Worm (Caenorhabditis elegans) whole organism, young adult: Measurements from ENCODE around the gene C45G9.12.
A peak's percentile ranks its signal among the peaks of the same experiment; 100 is the strongest.

ENCODE experiments used
- B0336.3 ChIP-seq: fragments of 200-800 bp; sonication (Bioruptor generic); IDR thresholded peaks from 2 replicates; pipeline ENCODE4 v1.3.6; 2022; ENCODE audit warnings: missing genetic modification characterization, missing compliant biosample characterization
- C17E4.6 ChIP-seq: fragments of 200-800 bp; sonication (Bioruptor generic); IDR thresholded peaks from 2 replicates; pipeline ENCODE4 v1.3.6; 2022; ENCODE audit warnings: missing genetic modification reagents, missing genetic modification characterization, missing compliant biosample characterization
- F10E7.11 ChIP-seq: sonication (generic microtip); optimal IDR thresholded peaks from 2 replicates; lab custom pipeline; 2017; ENCODE audit warnings: mild to moderate bottlenecking, missing genetic modification characterization, moderate library complexity, missing compliant biosample characterization
- F22D6.2 ChIP-seq: sonication (generic microtip); optimal IDR thresholded peaks from 2 replicates; lab custom pipeline; 2016; ENCODE audit warnings: mild to moderate bottlenecking, missing genetic modification characterization, missing compliant biosample characterization
- F23B12.7 ChIP-seq: sonication (generic microtip); optimal IDR thresholded peaks from 2 replicates; lab custom pipeline; 2017; ENCODE audit warnings: missing genetic modification characterization, mild to moderate bottlenecking, missing compliant biosample characterization, antibody characterized with exemption, moderate library complexity; ENCODE audit not compliant: insufficient read depth
- F49E8.2 ChIP-seq: sonication (generic microtip); optimal IDR thresholded peaks from 3 replicates; lab custom pipeline; 2017; ENCODE audit warnings: missing genetic modification characterization, mild to moderate bottlenecking, missing compliant biosample characterization, antibody characterized with exemption, moderate library complexity; ENCODE audit not compliant: insufficient read depth
- F55B11.4 ChIP-seq: sonication (generic microtip); optimal IDR thresholded peaks from 2 replicates; lab custom pipeline; 2016; ENCODE audit warnings: missing compliant biosample characterization, missing genetic modification characterization, borderline replicate concordance; ENCODE audit not compliant: insufficient read depth
- F57C9.4 ChIP-seq: sonication (generic microtip); optimal IDR thresholded peaks from 2 replicates; lab custom pipeline; 2017; ENCODE audit warnings: mild to moderate bottlenecking, missing genetic modification characterization, missing compliant biosample characterization
- K11D2.4 ChIP-seq: fragments of 200-800 bp; sonication (Bioruptor generic); IDR thresholded peaks from 2 replicates; pipeline ENCODE4 v1.3.6; 2022; ENCODE audit warnings: missing genetic modification reagents, missing genetic modification characterization, missing compliant biosample characterization
- T26A5.8 ChIP-seq: sonication (generic microtip); optimal IDR thresholded peaks from 2 replicates; lab custom pipeline; 2016; ENCODE audit warnings: missing genetic modification characterization, missing compliant biosample characterization
- Y53F4B.3 ChIP-seq: fragments of 200-800 bp; sonication (Bioruptor generic); IDR thresholded peaks from 2 replicates; pipeline ENCODE4 v1.3.6; 2022; ENCODE audit warnings: missing genetic modification reagents, missing genetic modification characterization, missing compliant biosample characterization
- Y56A3A.18 ChIP-seq: fragments of 200-800 bp; sonication (Bioruptor generic); IDR thresholded peaks from 2 replicates; pipeline ENCODE4 v1.3.6; 2022; ENCODE audit warnings: missing genetic modification reagents, missing genetic modification characterization, missing compliant biosample characterization
- Y67H2A.10 ChIP-seq: fragments of 200-800 bp; sonication (Bioruptor generic); conservative IDR thresholded peaks from 2 replicates; pipeline ENCODE4 v1.3.6; 2022; ENCODE audit warnings: missing genetic modification reagents, missing genetic modification characterization, missing compliant biosample characterization
- Y79H2A.3 ChIP-seq: fragments of 200-800 bp; sonication (Bioruptor generic); conservative IDR thresholded peaks from 2 replicates; pipeline ENCODE4 v1.3.6; 2022; ENCODE audit warnings: missing genetic modification reagents, missing genetic modification characterization, missing compliant biosample characterization
- attf-3 ChIP-seq: fragments of 200-800 bp; sonication (Bioruptor generic); conservative IDR thresholded peaks from 2 replicates; pipeline ENCODE4 v1.3.6; 2022; ENCODE audit warnings: missing genetic modification reagents, missing genetic modification characterization, missing compliant biosample characterization
- attf-5 ChIP-seq: fragments of 200-800 bp; sonication (Bioruptor generic); optimal IDR thresholded peaks from 2 replicates; lab custom pipeline; 2018; ENCODE audit warnings: mild to moderate bottlenecking, missing genetic modification characterization, missing compliant biosample characterization
- bed-1 ChIP-seq: fragments of 200-800 bp; sonication (Bioruptor generic); IDR thresholded peaks from 2 replicates; pipeline ENCODE4 v1.3.6; 2022; ENCODE audit warnings: missing genetic modification reagents, missing genetic modification characterization, missing compliant biosample characterization
- cebp-2 ChIP-seq: fragments of 200-800 bp; sonication (Bioruptor generic); IDR thresholded peaks from 2 replicates; pipeline ENCODE4 v1.3.6; 2022; ENCODE audit warnings: missing genetic modification characterization, missing compliant biosample characterization
- ceh-40 ChIP-seq: fragments of 200-800 bp; sonication (Bioruptor generic); IDR thresholded peaks from 2 replicates; pipeline ENCODE4 v1.3.6; 2022; ENCODE audit warnings: missing genetic modification characterization, missing compliant biosample characterization
- ceh-79 ChIP-seq: sonication (generic microtip); optimal IDR thresholded peaks from 2 replicates; lab custom pipeline; 2017; ENCODE audit warnings: mild to moderate bottlenecking, missing genetic modification characterization, missing compliant biosample characterization
- die-1 ChIP-seq: sonication (generic microtip); optimal IDR thresholded peaks from 2 replicates; lab custom pipeline; 2016; ENCODE audit warnings: missing genotype, mild to moderate bottlenecking, missing genetic modification characterization, missing compliant biosample characterization
- dox-1 ChIP-seq: fragments of 200-800 bp; sonication (Bioruptor generic); IDR thresholded peaks from 2 replicates; pipeline ENCODE4 v1.3.6; 2022; ENCODE audit warnings: missing genetic modification reagents, missing genetic modification characterization, missing compliant biosample characterization
- dpff-1 ChIP-seq: sonication (generic microtip); optimal IDR thresholded peaks from 2 replicates; lab custom pipeline; 2017; ENCODE audit warnings: mild to moderate bottlenecking, missing genetic modification characterization, missing compliant biosample characterization
- ets-4 ChIP-seq: fragments of 200-800 bp; sonication (Bioruptor generic); optimal IDR thresholded peaks from 2 replicates; lab custom pipeline; 2018; ENCODE audit warnings: mild to moderate bottlenecking, missing genetic modification characterization, missing compliant biosample characterization
- fkh-3 ChIP-seq: sonication (generic microtip); optimal IDR thresholded peaks from 2 replicates; lab custom pipeline; 2016; ENCODE audit warnings: mild to moderate bottlenecking, missing genetic modification characterization, missing compliant biosample characterization
- gei-17 ChIP-seq: fragments of 200-800 bp; sonication (Bioruptor generic); optimal IDR thresholded peaks from 2 replicates; lab custom pipeline; 2018; ENCODE audit warnings: mild to moderate bottlenecking, missing genetic modification characterization, missing compliant biosample characterization
- hlh-12 ChIP-seq: sonication (generic microtip); optimal IDR thresholded peaks from 2 replicates; lab custom pipeline; 2016; ENCODE audit warnings: missing genetic modification characterization, missing compliant biosample characterization
- hlh-26 ChIP-seq: fragments of 200-800 bp; sonication (Bioruptor generic); conservative IDR thresholded peaks from 2 replicates; pipeline ENCODE4 v1.3.6; 2022; ENCODE audit warnings: missing genetic modification reagents, missing genetic modification characterization, missing compliant biosample characterization
- hrde-1 ChIP-seq: sonication (generic microtip); optimal IDR thresholded peaks from 2 replicates; lab custom pipeline; 2016; ENCODE audit warnings: missing genetic modification characterization, mild to moderate bottlenecking, missing compliant biosample characterization, moderate library complexity, missing genotype, missing genetic modification reagents, borderline replicate concordance
- let-526 ChIP-seq: fragments of 200-800 bp; sonication (Bioruptor generic); IDR thresholded peaks from 2 replicates; pipeline ENCODE4 v1.3.6; 2022; ENCODE audit warnings: missing genetic modification reagents, missing genetic modification characterization, missing compliant biosample characterization
- lin-26 ChIP-seq: fragments of 200-800 bp; sonication (Bioruptor generic); IDR thresholded peaks from 2 replicates; pipeline ENCODE4 v1.3.6; 2022; ENCODE audit warnings: missing genetic modification reagents, missing genetic modification characterization, missing compliant biosample characterization
- lin-40 ChIP-seq: sonication (generic microtip); optimal IDR thresholded peaks from 2 replicates; lab custom pipeline; 2016; ENCODE audit warnings: missing genetic modification characterization, mild to moderate bottlenecking, missing compliant biosample characterization, missing genotype, missing genetic modification reagents
- lin-54 ChIP-seq: fragments of 200-800 bp; sonication (Bioruptor generic); optimal IDR thresholded peaks from 2 replicates; lab custom pipeline; 2018; ENCODE audit warnings: mild to moderate bottlenecking, missing genetic modification characterization, missing compliant biosample characterization
- madf-10 ChIP-seq: sonication (generic microtip); optimal IDR thresholded peaks from 2 replicates; lab custom pipeline; 2016; ENCODE audit warnings: mild to moderate bottlenecking, missing genetic modification characterization, missing compliant biosample characterization
- madf-8 ChIP-seq: fragments of 200-800 bp; sonication (Bioruptor generic); conservative IDR thresholded peaks from 2 replicates; pipeline ENCODE4 v1.3.6; 2022; ENCODE audit warnings: missing genetic modification reagents, missing genetic modification characterization, missing compliant biosample characterization
- mes-4 ChIP-seq: sonication (generic microtip); optimal IDR thresholded peaks from 2 replicates; lab custom pipeline; 2016; ENCODE audit warnings: missing genotype, missing genetic modification characterization, missing compliant biosample characterization
- nfyb-1 ChIP-seq: fragments of 200-800 bp; sonication (Bioruptor generic); IDR thresholded peaks from 2 replicates; pipeline ENCODE4 v1.3.6; 2022; ENCODE audit warnings: missing genetic modification reagents, missing genetic modification characterization, missing compliant biosample characterization
- nhr-80 ChIP-seq: sonication (generic microtip); optimal IDR thresholded peaks from 2 replicates; lab custom pipeline; 2016; ENCODE audit warnings: missing genetic modification characterization, missing compliant biosample characterization
- pbrm-1 ChIP-seq: fragments of 200-800 bp; sonication (Bioruptor generic); IDR thresholded peaks from 2 replicates; pipeline ENCODE4 v1.3.6; 2022; ENCODE audit warnings: missing genetic modification reagents, missing genetic modification characterization, missing compliant biosample characterization
- repo-1 ChIP-seq: sonication (generic microtip); optimal IDR thresholded peaks from 2 replicates; lab custom pipeline; 2017; ENCODE audit warnings: mild to moderate bottlenecking, missing genetic modification characterization, missing compliant biosample characterization
- snpc-3.4 ChIP-seq: sonication (generic microtip); optimal IDR thresholded peaks from 2 replicates; lab custom pipeline; 2017; ENCODE audit warnings: missing genetic modification characterization, mild to moderate bottlenecking, missing compliant biosample characterization, antibody characterized with exemption, moderate library complexity, missing genotype, missing genetic modification reagents
- snpc-4 ChIP-seq, 5 experiments: fragments of 150-350 bp in 1 of 5; sonication (generic microtip) in 4 of 5; optimal IDR thresholded peaks; 2 replicates each; lab custom pipeline; 2014 to 2018; ENCODE audit warnings: missing genetic modification characterization in 5 of 5, missing biosample characterization in 3 of 5, antibody characterized with exemption in 2 of 5, mild to moderate bottlenecking in 2 of 5, missing compliant biosample characterization in 2 of 5, missing genotype in 2 of 5, moderate library complexity in 2 of 5, missing genetic modification reagents in 1 of 5
- tbp1 ChIP-seq: fragments of 200-800 bp; sonication (Bioruptor generic); optimal IDR thresholded peaks from 2 replicates; lab custom pipeline; 2018; ENCODE audit warnings: mild to moderate bottlenecking, missing genetic modification characterization, missing compliant biosample characterization
- tbx-9 ChIP-seq: sonication (generic microtip); optimal IDR thresholded peaks from 2 replicates; lab custom pipeline; 2016; ENCODE audit warnings: borderline replicate concordance, missing genetic modification characterization, inconsistent platforms, missing compliant biosample characterization
- ztf-22 ChIP-seq: fragments of 200-800 bp; sonication (Bioruptor generic); optimal IDR thresholded peaks from 2 replicates; lab custom pipeline; 2018; ENCODE audit warnings: mild to moderate bottlenecking, missing genetic modification characterization, moderate library complexity, missing compliant biosample characterization
- ztf-26 ChIP-seq: sonication (generic microtip); optimal IDR thresholded peaks from 2 replicates; lab custom pipeline; 2017; ENCODE audit warnings: missing genetic modification characterization, missing compliant biosample characterization
- ztf-3 ChIP-seq: fragments of 200-800 bp; sonication (Bioruptor generic); optimal IDR thresholded peaks from 2 replicates; lab custom pipeline; 2018; ENCODE audit warnings: mild to moderate bottlenecking, missing genetic modification characterization, missing compliant biosample characterization

Gene C45G9.12

ce11 chrIII:5080700-5081572, 9.5 kb upstream of the C45G9.12 start (continued):
- TF ChIP-seq F22D6.2 (peak; percentile 62), bed-1 (GFP tag; lab: Robert Waterston, UW) (peak; percentile 96), Y56A3A.18 (GFP tag; lab: Robert Waterston, UW) (peak; percentile 83), C17E4.6 (peak; percentile 81), pbrm-1 (GFP tag; lab: Robert Waterston, UW) (peak; percentile 88), mes-4 (peak; percentile 70), K11D2.4 (GFP tag; lab: Robert Waterston, UW) (peak; percentile 82), lin-54 (GFP tag; lab: Kevin White, UChicago) (peak; percentile 84), ets-4 (peak; percentile 36), madf-10 (tag; lab: Kevin White, UChicago) (peak; percentile 18), ztf-22 (GFP tag; lab: Kevin White, UChicago) (no peak), lin-26 (peak; percentile 94), snpc-4 (GFP tag; optimal IDR thresholded peaks at IDR 0.05; lab: Kevin White, UChicago) (peak; percentile 97), snpc-4 (tag; optimal IDR thresholded peaks at IDR 0.05; lab: Kevin White, UChicago) (peak; percentile 98 to 99 (median 98)), hrde-1 (tag; lab: Kevin White, UChicago) (peak; percentile 93), hlh-26 (no peak), snpc-3.4 (tag; lab: Kevin White, UChicago) (peak; percentile 95), nfyb-1 (peak; percentile 94), gei-17 (peak; percentile 54), B0336.3 (GFP tag; lab: Robert Waterston, UW) (peak; percentile 91), attf-3 (peak; percentile 52; the same call in 1 of the 2 replicates), ztf-26 (peak; percentile 69), ztf-3 (peak; percentile 13), Y79H2A.3 (GFP tag; lab: Robert Waterston, UW) (0 out of 2 replicates have a peak, but pooled peaks have one; percentile 35), Y53F4B.3 (GFP tag; lab: Robert Waterston, UW) (peak; percentile 87), F57C9.4 (tag; lab: Kevin White, UChicago) (no peak), F23B12.7 (peak; percentile 69), repo-1 (tag; lab: Kevin White, UChicago) (peak; percentile 95), hlh-12 (tag; lab: Kevin White, UChicago) (peak; percentile 72), F10E7.11 (tag; lab: Kevin White, UChicago) (peak; percentile 79), ceh-79 (tag; lab: Kevin White, UChicago) (peak; percentile 73), F49E8.2 (tag; lab: Kevin White, UChicago) (peak; percentile 64), fkh-3 (peak; percentile 92), ceh-40 (peak; percentile 87; the same call in 1 of the 2 replicates), attf-5 (peak; percentile 70), dpff-1 (no peak), Y67H2A.10 (peak; percentile 12; the same call in 1 of the 2 replicates), cebp-2 (GFP tag; lab: Robert Waterston, UW) (peak; percentile 86; the same call in 1 of the 2 replicates)

- TF ChIP-seq madf-8 (GFP tag; lab: Robert Waterston, UW) (no peak), tbp1 (GFP tag; lab: Kevin White, UChicago) (peak; percentile 43), F55B11.4 (tag; lab: Kevin White, UChicago) (no peak), ztf-22 (GFP tag; lab: Kevin White, UChicago) (no peak), T26A5.8 (no peak), fkh-3 (no peak), let-526 (GFP tag; lab: Robert Waterston, UW) (0 out of 2 replicates have a peak, but pooled peaks have one; percentile 24), dpff-1 (no peak), dox-1 (peak; percentile 21; the same call in 1 of the 2 replicates), nhr-80 (tag; lab: Kevin White, UChicago) (peak; percentile 76), die-1 (tag; lab: Kevin White, UChicago) (no peak), tbx-9 (no peak), lin-40 (tag; lab: Kevin White, UChicago) (peak; percentile 74), F23B12.7 (peak; percentile 15), mes-4 (no peak)
Measured at ce11 chrIII:5078062-5078461, 6.7 kb upstream of the C45G9.12 start.
